Worm (Caenorhabditis elegans) whole organism, L4 larva: ENCODE measurements around the gene T09B9.4.
A peak's percentile ranks its signal among the peaks of the same experiment; 100 is the strongest.

Experiments
- F44E2.7 ChIP-seq: fragments of 200-800 bp; sonication (Bioruptor generic); IDR thresholded peaks from 2 replicates; pipeline ENCODE4 v2.1.2; 2022; ENCODE audit warnings: missing genetic modification characterization, missing compliant biosample characterization
- Y75B8A.6 ChIP-seq: fragments of 200-800 bp; sonication (Bioruptor generic); IDR thresholded peaks from 2 replicates; pipeline ENCODE4 v1.3.6; 2022; ENCODE audit warnings: missing genetic modification reagents, missing genetic modification characterization, missing compliant biosample characterization
- aha-1 ChIP-seq: fragments of 150-350 bp; peaks from one replicate; lab custom pipeline; 2014; ENCODE audit warnings: missing biosample characterization, missing genetic modification characterization
- ama-1 ChIP-seq: fragments of 150-350 bp; optimal IDR thresholded peaks from 2 replicates; lab custom pipeline; 2014; ENCODE audit warnings: inconsistent platforms, mixed read lengths
- arid-1 ChIP-seq: fragments of 200-800 bp; sonication (Bioruptor generic); conservative IDR thresholded peaks from 2 replicates; pipeline ENCODE4 v1.3.6; 2022; ENCODE audit warnings: missing genetic modification reagents, missing genetic modification characterization, missing compliant biosample characterization
- attf-4 ChIP-seq: sonication (generic microtip); optimal IDR thresholded peaks from 3 replicates; lab custom pipeline; 2017; ENCODE audit warnings: missing biosample characterization, missing genetic modification characterization
- ceh-28 ChIP-seq: fragments of 150-350 bp; optimal IDR thresholded peaks from 2 replicates; lab custom pipeline; 2014; ENCODE audit warnings: missing biosample characterization, missing genetic modification reagents, missing genetic modification characterization
- ceh-32 ChIP-seq: sonication (generic microtip); optimal IDR thresholded peaks from 2 replicates; lab custom pipeline; 2016; ENCODE audit warnings: mild to moderate bottlenecking, missing genetic modification characterization, missing compliant biosample characterization; ENCODE audit not compliant: poor library complexity
- ceh-82 ChIP-seq: sonication (generic microtip); optimal IDR thresholded peaks from 2 replicates; lab custom pipeline; 2017; ENCODE audit warnings: missing biosample characterization, missing genetic modification characterization
- cey-2 ChIP-seq: sonication (generic microtip); optimal IDR thresholded peaks from 3 replicates; lab custom pipeline; 2017; ENCODE audit warnings: missing genetic modification characterization, mild to moderate bottlenecking, missing compliant biosample characterization, antibody characterized with exemption, borderline replicate concordance; ENCODE audit not compliant: insufficient read depth
- daf-19 ChIP-seq: fragments of 200-800 bp; sonication (Bioruptor generic); conservative IDR thresholded peaks from 2 replicates; pipeline ENCODE4 v1.3.6; 2022; ENCODE audit warnings: missing genetic modification characterization, missing compliant biosample characterization
- dmd-8 ChIP-seq: fragments of 200-800 bp; sonication (Bioruptor generic); IDR thresholded peaks from 2 replicates; pipeline ENCODE4 v1.3.6; 2022; ENCODE audit warnings: missing genetic modification characterization, missing compliant biosample characterization
- fos-1 ChIP-seq: fragments of 150-350 bp; optimal IDR thresholded peaks from 2 replicates; lab custom pipeline; 2014; ENCODE audit warnings: missing biosample characterization, missing genetic modification characterization
- hif-1 ChIP-seq, 2 experiments: sonication (generic microtip); optimal IDR thresholded peaks; 2 replicates each; lab custom pipeline; 2016 to 2017; ENCODE audit warnings: missing compliant biosample characterization in 2 of 2, missing genetic modification characterization in 2 of 2, missing genetic modification reagents in 2 of 2, missing genotype in 2 of 2, mild to moderate bottlenecking in 1 of 2
- hlh-11 ChIP-seq: fragments of 200-800 bp; sonication (Bioruptor generic); optimal IDR thresholded peaks from 2 replicates; lab custom pipeline; 2018; ENCODE audit warnings: mild to moderate bottlenecking, missing genetic modification characterization, missing compliant biosample characterization
- hlh-30 ChIP-seq: sonication (generic microtip); optimal IDR thresholded peaks from 2 replicates; lab custom pipeline; 2017; ENCODE audit warnings: antibody characterized with exemption, mild to moderate bottlenecking, missing genetic modification characterization, missing compliant biosample characterization; ENCODE audit not compliant: insufficient read depth
- hmg-1.1 ChIP-seq: fragments of 200-800 bp; sonication (Bioruptor generic); IDR thresholded peaks from 2 replicates; pipeline ENCODE4 v1.3.6; 2022; ENCODE audit warnings: missing genetic modification reagents, missing genetic modification characterization, missing compliant biosample characterization
- lin-29 ChIP-seq: fragments of 200-800 bp; sonication (Bioruptor generic); IDR thresholded peaks from 2 replicates; pipeline ENCODE4 v1.3.6; 2022; ENCODE audit warnings: missing genetic modification reagents, missing genetic modification characterization, missing compliant biosample characterization
- lin-39 ChIP-seq: fragments of 150-350 bp; optimal IDR thresholded peaks from 2 replicates; lab custom pipeline; 2014; ENCODE audit warnings: missing biosample characterization, missing genetic modification reagents, missing genetic modification characterization
- madf-5 ChIP-seq, 2 experiments: fragments of 200-800 bp; sonication (Bioruptor generic); IDR thresholded peaks; 2 replicates each; pipeline ENCODE4 v1.3.6; 2022; ENCODE audit warnings: missing compliant biosample characterization in 2 of 2, missing genetic modification characterization in 2 of 2
- madf-9 ChIP-seq: fragments of 200-800 bp; sonication (Bioruptor generic); conservative IDR thresholded peaks from 2 replicates; pipeline ENCODE4 v1.3.6; 2022; ENCODE audit warnings: missing genetic modification reagents, missing genetic modification characterization, missing compliant biosample characterization
- mdl-1 ChIP-seq, 2 experiments: fragments of 150-350 bp in 1 of 2; sonication (generic microtip) in 1 of 2; optimal IDR thresholded peaks; 2 replicates each; lab custom pipeline; 2014 to 2017; ENCODE audit warnings: missing biosample characterization in 2 of 2, missing genetic modification characterization in 2 of 2
- mdt-29 ChIP-seq: fragments of 200-800 bp; sonication (Bioruptor generic); IDR thresholded peaks from 2 replicates; pipeline ENCODE4 v1.3.6; 2022; ENCODE audit warnings: missing genetic modification reagents, missing genetic modification characterization, missing compliant biosample characterization
- mes-2 ChIP-seq: sonication (generic microtip); optimal IDR thresholded peaks from 2 replicates; lab custom pipeline; 2016; ENCODE audit warnings: missing genotype, mild to moderate bottlenecking, missing genetic modification characterization, missing compliant biosample characterization; ENCODE audit not compliant: poor library complexity, severe bottlenecking
- nhr-10 ChIP-seq: fragments of 150-350 bp; optimal IDR thresholded peaks from 2 replicates; lab custom pipeline; 2014; ENCODE audit warnings: missing biosample characterization, missing genetic modification characterization
- nhr-102 ChIP-seq: sonication (generic microtip); optimal IDR thresholded peaks from 2 replicates; lab custom pipeline; 2016; ENCODE audit warnings: mild to moderate bottlenecking, missing genetic modification characterization, moderate library complexity, missing compliant biosample characterization
- nhr-42 ChIP-seq: fragments of 200-800 bp; sonication (Bioruptor generic); IDR thresholded peaks from 2 replicates; pipeline ENCODE4 v1.3.6; 2022; ENCODE audit warnings: missing genetic modification characterization, missing compliant biosample characterization
- nhr-6 ChIP-seq: fragments of 150-350 bp; optimal IDR thresholded peaks from 2 replicates; lab custom pipeline; 2014; ENCODE audit warnings: missing biosample characterization, missing genetic modification characterization
- nhr-77 ChIP-seq: fragments of 150-350 bp; optimal IDR thresholded peaks from 2 replicates; lab custom pipeline; 2014; ENCODE audit warnings: missing biosample characterization, missing genetic modification characterization
- pqm-1 ChIP-seq: sonication (generic microtip); optimal IDR thresholded peaks from 2 replicates; lab custom pipeline; 2017; ENCODE audit warnings: missing biosample characterization, missing genetic modification characterization
- tag-97 ChIP-seq: fragments of 200-800 bp; sonication (Bioruptor generic); IDR thresholded peaks from 2 replicates; pipeline ENCODE4 v1.3.6; 2022; ENCODE audit warnings: missing genetic modification characterization, missing compliant biosample characterization
- tra-1 ChIP-seq: fragments of 200-800 bp; sonication (Bioruptor generic); IDR thresholded peaks from 2 replicates; pipeline ENCODE4 v1.3.6; 2022; ENCODE audit warnings: missing genetic modification reagents, missing genetic modification characterization, missing compliant biosample characterization
- unc-39 ChIP-seq: sonication (generic microtip); optimal IDR thresholded peaks from 2 replicates; lab custom pipeline; 2017; ENCODE audit warnings: missing biosample characterization, missing genetic modification characterization
- unc-62 ChIP-seq, 3 experiments: fragments of 150-350 bp in 1 of 3; sonication (generic microtip); optimal IDR thresholded peaks in 2 of 3; peaks in 1 of 3; 1 replicate in 1 of 3; 2 replicates in 2 of 3; lab custom pipeline; 2014 to 2017; ENCODE audit warnings: missing biosample characterization in 3 of 3, missing genetic modification characterization in 3 of 3, missing genetic modification reagents in 3 of 3, missing genotype in 1 of 3
- zag-1 ChIP-seq: fragments of 150-350 bp; optimal IDR thresholded peaks from 2 replicates; lab custom pipeline; 2014; ENCODE audit warnings: missing biosample characterization, missing genetic modification characterization
- ztf-11 ChIP-seq: fragments of 150-350 bp; optimal IDR thresholded peaks from 2 replicates; lab custom pipeline; 2014; ENCODE audit warnings: missing biosample characterization, missing genetic modification characterization
- ztf-7 ChIP-seq: fragments of 150-350 bp; optimal IDR thresholded peaks from 2 replicates; lab custom pipeline; 2014; ENCODE audit warnings: missing biosample characterization, missing genetic modification characterization

T09B9.4 gene

DNA sequence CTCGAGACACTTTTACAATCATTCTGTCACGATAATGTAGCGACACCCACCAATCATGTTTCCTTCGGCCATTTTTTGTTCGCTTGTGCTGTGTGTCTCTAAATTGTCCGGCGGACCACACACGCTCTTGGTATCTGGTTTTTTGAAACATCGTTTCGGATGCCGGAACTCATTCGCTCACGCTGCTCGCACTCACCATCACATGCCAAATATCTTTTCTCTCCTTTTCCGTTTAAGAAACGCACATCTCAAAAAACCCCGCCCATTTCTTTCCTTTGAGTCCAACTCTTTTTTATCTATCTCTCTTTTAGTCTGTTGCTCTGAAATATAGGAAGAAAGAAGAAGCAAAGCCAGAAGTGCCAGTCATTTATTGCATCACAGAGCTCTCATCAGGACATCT, 24.4 kb upstream of the T09B9.4 start, which contains the start of gene F36G3.3 (continued):
- TF ChIP-seq hif-1 (tag; optimal IDR thresholded peaks at IDR 0.05; lab: Kevin White, UChicago), result no peak

DNA sequence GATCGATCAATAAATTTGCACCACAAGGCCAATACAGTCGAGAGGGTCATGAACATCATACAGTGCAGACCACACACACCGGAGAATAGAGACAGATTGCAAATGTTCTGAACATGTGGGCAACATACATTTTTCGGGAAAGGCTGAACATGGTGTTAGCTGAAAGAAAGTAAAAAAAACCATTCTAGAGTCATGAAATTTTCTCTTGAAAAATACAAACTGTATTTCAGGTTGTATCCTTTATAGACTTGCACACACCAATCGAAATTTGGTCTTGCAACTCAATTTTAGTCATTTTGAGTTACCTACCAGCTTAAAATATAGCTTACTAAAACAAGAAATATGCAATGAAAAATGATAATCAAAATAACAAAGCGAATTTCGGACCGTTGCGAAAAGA, 21.9 kb upstream of the T09B9.4 start:
- TF ChIP-seq unc-62 (GFP tag; optimal IDR thresholded peaks at IDR 0.05 in 1 of 2; lab: Kevin White, UChicago) (peak in 1 of 2 experiments; percentile 93), unc-62 (tag; optimal IDR thresholded peaks at IDR 0.05; lab: Kevin White, UChicago) (no peak), ama-1 (lab: Kevin White, UChicago) (no peak)

DNA sequence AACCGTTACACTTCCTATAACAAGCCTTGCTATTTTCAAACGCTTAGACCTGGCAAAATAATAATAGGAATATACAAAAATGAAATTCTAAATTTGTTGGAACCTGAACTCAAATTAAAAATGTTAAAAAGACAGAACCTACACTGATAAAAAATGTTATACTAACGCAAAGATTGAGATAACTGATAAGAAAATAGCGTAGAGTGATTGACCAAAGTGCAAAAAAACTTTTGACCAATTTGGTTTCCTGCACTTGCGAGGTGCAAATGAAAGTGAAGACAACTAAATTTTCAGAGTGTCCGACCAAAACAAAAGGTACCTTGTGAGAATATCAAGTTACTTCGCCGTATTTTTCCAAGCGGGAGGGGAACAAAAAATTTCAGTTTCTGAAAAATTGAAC, 21.4 kb upstream of the T09B9.4 start:
- TF ChIP-seq mdt-29 (GFP tag; lab: Robert Waterston, UW) (no peak), madf-9 (GFP tag; lab: Robert Waterston, UW) (no peak), pqm-1 (tag; lab: Kevin White, UChicago) (peak; percentile 60), ceh-82 (tag; lab: Kevin White, UChicago) (no peak), hlh-30 (tag; lab: Kevin White, UChicago) (no peak), tag-97 (no peak), zag-1 (tag; lab: Kevin White, UChicago) (no peak), daf-19 (GFP tag; lab: Robert Waterston, UW) (no peak)
- TF ChIP-seq, all 104 proteins: peak for 1

DNA sequence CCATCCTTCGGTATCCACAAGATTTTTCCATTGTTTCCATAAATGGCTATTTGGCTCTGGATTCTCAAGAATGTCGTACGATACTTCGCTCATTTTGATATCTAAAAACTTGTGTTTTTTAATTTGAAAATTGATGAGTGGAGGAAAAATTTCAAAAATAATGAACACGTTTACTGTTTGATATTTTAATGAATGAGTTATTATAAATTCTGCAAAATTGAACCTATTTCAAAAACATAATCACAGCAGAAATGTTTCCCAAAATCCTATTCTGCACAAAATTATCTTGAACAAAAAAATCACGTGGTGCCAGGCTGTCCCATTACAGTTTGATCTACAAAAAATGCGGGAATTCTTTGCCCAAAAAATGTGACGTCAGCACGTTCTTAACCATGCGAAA, 20.0 kb upstream of the T09B9.4 start, which contains the start of gene F36G3.2:
TSS of gene F36G3.2 (minus strand) at position 101 of the 400 bp plus-strand sequence.
- TF ChIP-seq madf-5 (GFP tag; IDR thresholded peaks at IDR 0.05; lab: Robert Waterston, UW) (no peak), arid-1 (GFP tag; lab: Robert Waterston, UW) (no peak), nhr-77 (tag; lab: Kevin White, UChicago) (no peak)

DNA sequence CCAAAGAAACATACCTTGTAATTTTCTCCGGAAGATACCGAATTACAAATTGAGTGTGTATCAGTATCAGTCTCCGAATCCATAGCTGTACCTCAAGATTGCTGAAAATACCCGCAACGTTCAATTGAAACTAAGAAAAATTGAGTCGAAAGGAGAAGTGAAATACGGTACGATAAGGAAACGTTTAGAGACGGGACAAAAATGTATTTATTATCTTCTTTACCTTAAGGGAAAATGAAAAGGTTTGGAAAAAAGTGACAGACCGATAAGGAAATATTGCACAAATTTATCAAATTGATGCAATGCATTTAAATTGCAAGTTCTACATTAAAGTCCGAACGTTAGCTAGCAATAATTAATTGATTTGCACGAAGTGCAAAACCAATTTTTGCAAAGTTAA, 15.0 kb upstream of the T09B9.4 start, which contains the start of gene F36G3.1:
TSS of gene F36G3.1 (minus strand) at position 101 of the 400 bp plus-strand sequence.
- no peak for TF ChIP-seq F44E2.7
- no peak for TF ChIP-seq cey-2 (tag; lab: Kevin White, UChicago)
- TF ChIP-seq mdl-1 (tag; optimal IDR thresholded peaks at IDR 0.05; lab: Kevin White, UChicago), result no peak
- no peak for TF ChIP-seq nhr-102 (tag; lab: Kevin White, UChicago)
- TF ChIP-seq dmd-8, result no peak
- TF ChIP-seq madf-5 (GFP tag; IDR thresholded peaks at IDR 0.05; lab: Robert Waterston, UW), result no peak
- TF ChIP-seq lin-29 (GFP tag; lab: Robert Waterston, UW), result no peak
- TF ChIP-seq hmg-1.1 (GFP tag; lab: Robert Waterston, UW), result no peak
- no peak for TF ChIP-seq lin-39 (tag; lab: Kevin White, UChicago)
- TF ChIP-seq attf-4, result no peak
- no peak for TF ChIP-seq ztf-7
- no peak for TF ChIP-seq ztf-11
- no peak for TF ChIP-seq Y75B8A.6 (GFP tag; lab: Robert Waterston, UW)
- TF ChIP-seq nhr-42 (GFP tag; lab: Robert Waterston, UW), result no peak
- no peak for TF ChIP-seq ceh-28 (tag; lab: Kevin White, UChicago)
- no peak for TF ChIP-seq hlh-30 (tag; lab: Kevin White, UChicago)
- no peak for TF ChIP-seq unc-39
- TF ChIP-seq fos-1 (tag; lab: Kevin White, UChicago), result no peak
- TF ChIP-seq ceh-32, result no peak

DNA sequence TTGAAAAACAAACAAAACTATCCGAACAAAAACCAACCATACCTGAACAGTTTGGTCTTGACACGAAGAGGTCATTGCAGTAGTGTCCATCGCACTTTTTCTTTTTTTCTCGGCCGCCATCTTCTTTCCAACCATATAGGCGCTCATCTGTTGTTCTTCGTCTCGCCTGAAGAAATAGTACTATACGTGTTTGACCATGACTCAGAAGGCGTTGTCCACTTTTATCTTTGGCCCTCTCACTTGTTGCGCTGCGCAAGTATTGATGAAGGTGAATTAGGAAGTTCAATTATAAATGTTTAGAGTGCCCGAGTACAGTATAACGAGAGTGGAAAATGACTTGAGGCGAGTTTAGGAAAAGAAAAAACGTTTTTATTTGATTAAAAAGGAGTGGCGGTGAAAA, 11.7 kb upstream of the T09B9.4 start:
- TF ChIP-seq aha-1 (tag; lab: Kevin White, UChicago) (peak; percentile 22), nhr-10 (tag; lab: Kevin White, UChicago) (no peak), mes-2 (tag; lab: Kevin White, UChicago) (peak; percentile 20), hlh-11 (tag; lab: Kevin White, UChicago) (peak; percentile 1), tra-1 (GFP tag; lab: Robert Waterston, UW) (no peak), nhr-6 (tag; lab: Kevin White, UChicago) (peak; percentile 52)
